Worm (Caenorhabditis elegans) whole organism, L4 larva: ENCODE data around the gene hizr-1.

Experiments
- Y75B8A.6 ChIP-seq: fragments of 200-800 bp; sonication (Bioruptor generic); IDR thresholded peaks from 2 replicates; pipeline ENCODE4 v1.3.6; 2022; ENCODE audit warnings: missing genetic modification reagents, missing genetic modification characterization, missing compliant biosample characterization
- ceh-82 ChIP-seq: sonication (generic microtip); optimal IDR thresholded peaks from 2 replicates; lab custom pipeline; 2017; ENCODE audit warnings: missing biosample characterization, missing genetic modification characterization
- dve-1 ChIP-seq: sonication (generic microtip); optimal IDR thresholded peaks from 2 replicates; lab custom pipeline; 2017; ENCODE audit warnings: antibody characterized with exemption, mild to moderate bottlenecking, missing genetic modification characterization, missing compliant biosample characterization; ENCODE audit not compliant: insufficient read depth
- fkh-10 ChIP-seq: fragments of 150-350 bp; optimal IDR thresholded peaks from 2 replicates; lab custom pipeline; 2014; ENCODE audit warnings: missing biosample characterization, missing genetic modification reagents, missing genetic modification characterization
- fos-1 ChIP-seq: fragments of 150-350 bp; optimal IDR thresholded peaks from 2 replicates; lab custom pipeline; 2014; ENCODE audit warnings: missing biosample characterization, missing genetic modification characterization
- gei-8 ChIP-seq: fragments of 200-800 bp; sonication (Bioruptor generic); optimal IDR thresholded peaks from 2 replicates; lab custom pipeline; 2018; ENCODE audit warnings: mild to moderate bottlenecking, missing genetic modification characterization, missing compliant biosample characterization
- jun-1 ChIP-seq: fragments of 150-350 bp; optimal IDR thresholded peaks from 2 replicates; lab custom pipeline; 2014; ENCODE audit warnings: missing biosample characterization, missing genetic modification reagents, missing genetic modification characterization
- lim-7 ChIP-seq: fragments of 200-800 bp; sonication (Bioruptor generic); IDR thresholded peaks from 2 replicates; pipeline ENCODE4 v1.3.6; 2022; ENCODE audit warnings: missing genetic modification characterization, missing compliant biosample characterization
- lsy-2 ChIP-seq, 2 experiments: fragments of 150-350 bp in 1 of 2; sonication (generic microtip) in 1 of 2; optimal IDR thresholded peaks; 2 replicates each; lab custom pipeline; 2014 to 2017; ENCODE audit warnings: missing biosample characterization in 2 of 2, missing genetic modification characterization in 2 of 2
- nhr-11 ChIP-seq: fragments of 150-350 bp; optimal IDR thresholded peaks from 2 replicates; lab custom pipeline; 2014; ENCODE audit warnings: missing biosample characterization, missing genetic modification characterization
- nhr-237 ChIP-seq: sonication (generic microtip); optimal IDR thresholded peaks from 2 replicates; lab custom pipeline; 2017; ENCODE audit warnings: missing biosample characterization, missing genetic modification characterization
- pqm-1 ChIP-seq: sonication (generic microtip); optimal IDR thresholded peaks from 2 replicates; lab custom pipeline; 2017; ENCODE audit warnings: missing biosample characterization, missing genetic modification characterization

- TF ChIP-seq ceh-82 (tag; lab: Kevin White, UChicago) = no peak
- no peak for TF ChIP-seq gei-8 (GFP tag; lab: Kevin White, UChicago)
- no peak for TF ChIP-seq jun-1 (tag; lab: Kevin White, UChicago)
- TF ChIP-seq dve-1 (tag; lab: Kevin White, UChicago) = no peak
- TF ChIP-seq pqm-1 = no peak
- TF ChIP-seq lsy-2 (tag; optimal IDR thresholded peaks at IDR 0.05; lab: Kevin White, UChicago) = no peak
- no peak for TF ChIP-seq nhr-237
- no peak for TF ChIP-seq Y75B8A.6
- no peak for TF ChIP-seq lim-7 (GFP tag; lab: Robert Waterston, UW)
- TF ChIP-seq nhr-11 = no peak
- no peak for TF ChIP-seq fos-1
- TF ChIP-seq fkh-10 = no peak
These were observed 50.8 kb downstream of the hizr-1 start for ce11 chrX:11368845-11369244.
